Fruit fly (Drosophila melanogaster): ENCODE measurements around the gene Akap200.

- TF ChIP-seq Dll (optimal IDR thresholded peaks at IDR 0.05): peak; percentile 50
- TF ChIP-seq usp (GFP tag; optimal IDR thresholded peaks at IDR 0.05): no peak
- TF ChIP-seq psq (optimal IDR thresholded peaks at IDR 0.05): no peak
- TF ChIP-seq pan (optimal IDR thresholded peaks at IDR 0.05): no peak
These were observed 62.9 kb downstream of the Akap200 start for dm6 chr2L:8478379-8478778.
